Fruit fly (Drosophila melanogaster): ENCODE data around the gene mthl5.

The mthl5 gene

DNA sequence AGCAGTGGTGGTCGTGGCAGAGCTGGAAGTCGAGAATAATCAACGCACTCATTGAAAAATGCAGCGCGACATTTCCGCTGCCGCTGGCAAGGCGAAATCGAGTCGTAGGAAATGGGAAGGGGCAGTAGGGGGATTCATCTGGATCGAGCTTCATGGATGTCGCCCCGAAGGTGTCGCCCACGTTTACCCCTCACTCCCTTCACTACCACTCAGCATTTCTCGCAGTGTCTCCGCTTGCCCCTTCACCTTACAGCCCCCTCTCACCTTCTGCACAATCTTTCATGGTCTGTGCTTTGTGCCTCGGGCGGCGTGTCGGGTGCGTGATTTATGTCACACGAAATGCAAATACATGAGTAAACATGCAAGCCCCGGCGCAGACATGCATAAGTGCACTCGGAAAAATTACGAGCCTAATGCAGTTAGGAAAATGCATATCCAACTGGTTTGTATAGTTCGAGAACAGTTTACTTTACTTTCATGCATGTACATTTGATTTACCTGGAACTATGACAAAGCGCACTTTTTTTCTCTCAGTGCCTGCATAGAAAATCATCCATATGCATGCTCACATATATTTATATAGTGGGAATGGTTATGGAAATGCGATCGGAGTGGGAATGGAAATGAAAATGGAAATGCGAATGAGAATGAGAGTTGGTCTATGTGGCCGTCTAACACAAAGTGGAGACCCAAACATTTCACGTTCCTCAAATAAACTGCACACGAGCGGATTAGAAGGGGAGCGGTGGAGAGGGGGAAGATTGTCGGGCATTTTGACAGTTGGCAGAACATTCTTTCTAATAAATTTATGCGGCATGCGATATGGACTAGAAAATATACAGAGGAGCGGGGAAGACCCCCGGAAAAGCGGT lies 37.4 kb downstream of the mthl5 start (continued):
- TF ChIP-seq Ssrp (tag; optimal IDR thresholded peaks at IDR 0.05) (peak; percentile 93), insv (GFP tag; optimal IDR thresholded peaks at IDR 0.05) (no peak), CG8281 (tag; optimal IDR thresholded peaks at IDR 0.05) (peak; percentile 79), CG14050 (GFP tag; IDR thresholded peaks at IDR 0.05) (peak; percentile 80), CoRest (tag; optimal IDR thresholded peaks at IDR 0.05) (peak; percentile 92), CG7745 (tag; optimal IDR thresholded peaks at IDR 0.05) (no peak), pros (GFP tag; optimal IDR thresholded peaks at IDR 0.05) (peak; percentile 40), Oaz (GFP tag; IDR thresholded peaks at IDR 0.05) (peak; percentile 67), gsb-n (tag; optimal IDR thresholded peaks at IDR 0.05) (peak; percentile 95), cwo (GFP tag; optimal IDR thresholded peaks at IDR 0.05) (peak; percentile 58), bbx (GFP tag; IDR thresholded peaks at IDR 0.05; ENCODE audit: partially characterized antibody) (no peak), Lpt (GFP tag; optimal IDR thresholded peaks at IDR 0.05) (no peak), jumu (GFP tag; optimal IDR thresholded peaks at IDR 0.05) (peak; percentile 93), CG4707 (GFP tag; optimal IDR thresholded peaks at IDR 0.05) (peak; percentile 91), dysf (GFP tag; IDR thresholded peaks at IDR 0.05) (peak; percentile 87), Neu2 (GFP tag; optimal IDR thresholded peaks at IDR 0.05; ENCODE audit: borderline replicate concordance) (peak; percentile 19), CG34224 (GFP tag; IDR thresholded peaks at IDR 0.05; ENCODE audit: partially characterized antibody) (no peak), scrt (GFP tag; optimal IDR thresholded peaks at IDR 0.05) (peak; percentile 60), CG18476 (GFP tag; optimal IDR thresholded peaks at IDR 0.05) (peak; percentile 83), eyg (GFP tag; optimal IDR thresholded peaks at IDR 0.05) (peak; percentile 77), klu (GFP tag; IDR thresholded peaks at IDR 0.05) (peak; percentile 57; the same call in 1 of the 2 replicates), oc (tag; optimal IDR thresholded peaks at IDR 0.05) (peak; percentile 97), CG1603 (tag; optimal IDR thresholded peaks at IDR 0.05) (peak; percentile 98), grn (GFP tag; optimal IDR thresholded peaks at IDR 0.05) (peak; percentile 31), CG2202 (tag; optimal IDR thresholded peaks at IDR 0.05) (peak; percentile 90), CG5953 (GFP tag; IDR thresholded peaks at IDR 0.05) (peak; percentile 96), HLH54F (GFP tag; optimal IDR thresholded peaks at IDR 0.05) (peak; percentile 51), Ets65A (GFP tag) (peak; percentile 98), CG18619 (GFP tag; optimal IDR thresholded peaks at IDR 0.05) (peak; percentile 71), kah (GFP tag; optimal IDR thresholded peaks at IDR 0.05) (peak; percentile 82), ci (GFP tag; IDR thresholded peaks at IDR 0.05) (peak; percentile 97), CG8388 (GFP tag; optimal IDR thresholded peaks at IDR 0.05) (peak; percentile 94), stwl (tag; optimal IDR thresholded peaks at IDR 0.05) (peak; percentile 3), sc (optimal IDR thresholded peaks at IDR 0.05) (no peak), sc (GFP tag; optimal IDR thresholded peaks at IDR 0.05) (peak; percentile 91), Camta (GFP tag; optimal IDR thresholded peaks at IDR 0.05) (peak; percentile 92), Eip74EF (GFP tag; optimal IDR thresholded peaks at IDR 0.05) (peak in 1 of 2 experiments; percentile 89), lola (GFP tag; optimal IDR thresholded peaks at IDR 0.05) (peak in 1 of 3 experiments; percentile 88), CG34422 (GFP tag; IDR thresholded peaks at IDR 0.05) (peak; percentile 90; the same call in 2 of the 3 replicates), Hmx (GFP tag; optimal IDR thresholded peaks at IDR 0.05) (no peak), Meics (GFP tag; optimal IDR thresholded peaks at IDR 0.05) (peak; percentile 34), Nf-YB (GFP tag; optimal IDR thresholded peaks at IDR 0.05) (peak; percentile 65), vfl (GFP tag; optimal IDR thresholded peaks at IDR 0.05) (peak; percentile 5), nmo (GFP tag; optimal IDR thresholded peaks at IDR 0.05) (peak; percentile 95), gt (GFP tag; IDR thresholded peaks at IDR 0.05) (peak; percentile 94), CG34376 (GFP tag; optimal IDR thresholded peaks at IDR 0.05) (no peak), CG15696 (tag; optimal IDR thresholded peaks at IDR 0.05) (peak; percentile 38), CG11695 (GFP tag; IDR thresholded peaks at IDR 0.05) (peak; percentile 74; the same call in 2 of the 3 replicates)

Data from whole organism, embryonic.